Worm (Caenorhabditis elegans) whole organism, L4 larva: ENCODE measurements around the gene nfyc-1.

Experiments used
- D1046.2 ChIP-seq: fragments of 200-800 bp; sonication (Bioruptor generic); IDR thresholded peaks from 2 replicates; pipeline ENCODE4 v1.3.6; 2022; ENCODE audit warnings: missing genetic modification characterization, missing compliant biosample characterization
- T20F7.1 ChIP-seq: fragments of 200-800 bp; sonication (Bioruptor generic); optimal IDR thresholded peaks from 2 replicates; lab custom pipeline; 2018; ENCODE audit warnings: mild to moderate bottlenecking, missing genetic modification characterization, missing compliant biosample characterization
- Y5F2A.4 ChIP-seq: fragments of 200-800 bp; sonication (Bioruptor generic); optimal IDR thresholded peaks from 2 replicates; lab custom pipeline; 2018; ENCODE audit warnings: mild to moderate bottlenecking, missing genetic modification characterization, missing compliant biosample characterization
- Y75B8A.6 ChIP-seq: fragments of 200-800 bp; sonication (Bioruptor generic); IDR thresholded peaks from 2 replicates; pipeline ENCODE4 v1.3.6; 2022; ENCODE audit warnings: missing genetic modification reagents, missing genetic modification characterization, missing compliant biosample characterization
- ama-1 ChIP-seq: fragments of 150-350 bp; optimal IDR thresholded peaks from 2 replicates; lab custom pipeline; 2014; ENCODE audit warnings: inconsistent platforms, mixed read lengths
- ceh-28 ChIP-seq: fragments of 150-350 bp; optimal IDR thresholded peaks from 2 replicates; lab custom pipeline; 2014; ENCODE audit warnings: missing biosample characterization, missing genetic modification reagents, missing genetic modification characterization
- ces-1 ChIP-seq: fragments of 150-350 bp; sonication (generic microtip); optimal IDR thresholded peaks from 4 replicates; lab custom pipeline; 2014; ENCODE audit warnings: missing biosample characterization, missing genetic modification reagents, missing genetic modification characterization
- daf-12 ChIP-seq: fragments of 150-350 bp; optimal IDR thresholded peaks from 2 replicates; lab custom pipeline; 2014; ENCODE audit warnings: missing biosample characterization, missing genetic modification reagents, missing genetic modification characterization
- daf-19 ChIP-seq: fragments of 200-800 bp; sonication (Bioruptor generic); conservative IDR thresholded peaks from 2 replicates; pipeline ENCODE4 v1.3.6; 2022; ENCODE audit warnings: missing genetic modification characterization, missing compliant biosample characterization
- dmd-6 ChIP-seq: fragments of 200-800 bp; sonication (Bioruptor generic); IDR thresholded peaks from 2 replicates; pipeline ENCODE4 v1.3.6; 2022; ENCODE audit warnings: missing genetic modification reagents, missing genetic modification characterization, missing compliant biosample characterization
- dmd-8 ChIP-seq: fragments of 200-800 bp; sonication (Bioruptor generic); IDR thresholded peaks from 2 replicates; pipeline ENCODE4 v1.3.6; 2022; ENCODE audit warnings: missing genetic modification characterization, missing compliant biosample characterization
- dve-1 ChIP-seq: sonication (generic microtip); optimal IDR thresholded peaks from 2 replicates; lab custom pipeline; 2017; ENCODE audit warnings: antibody characterized with exemption, mild to moderate bottlenecking, missing genetic modification characterization, missing compliant biosample characterization; ENCODE audit not compliant: insufficient read depth
- hlh-11 ChIP-seq: fragments of 200-800 bp; sonication (Bioruptor generic); optimal IDR thresholded peaks from 2 replicates; lab custom pipeline; 2018; ENCODE audit warnings: mild to moderate bottlenecking, missing genetic modification characterization, missing compliant biosample characterization
- hlh-30 ChIP-seq: sonication (generic microtip); optimal IDR thresholded peaks from 2 replicates; lab custom pipeline; 2017; ENCODE audit warnings: antibody characterized with exemption, mild to moderate bottlenecking, missing genetic modification characterization, missing compliant biosample characterization; ENCODE audit not compliant: insufficient read depth
- lim-7 ChIP-seq: fragments of 200-800 bp; sonication (Bioruptor generic); IDR thresholded peaks from 2 replicates; pipeline ENCODE4 v1.3.6; 2022; ENCODE audit warnings: missing genetic modification characterization, missing compliant biosample characterization
- lin-15B ChIP-seq: fragments of 150-350 bp; sonication (generic microtip); optimal IDR thresholded peaks from 3 replicates; lab custom pipeline; 2014; ENCODE audit warnings: missing biosample characterization, missing genetic modification characterization
- lin-29 ChIP-seq: fragments of 200-800 bp; sonication (Bioruptor generic); IDR thresholded peaks from 2 replicates; pipeline ENCODE4 v1.3.6; 2022; ENCODE audit warnings: missing genetic modification reagents, missing genetic modification characterization, missing compliant biosample characterization
- lin-38 ChIP-seq: fragments of 200-800 bp; sonication (Bioruptor generic); IDR thresholded peaks from 2 replicates; pipeline ENCODE4 v1.3.6; 2022; ENCODE audit warnings: missing genetic modification reagents, missing genetic modification characterization, missing compliant biosample characterization
- madf-5 ChIP-seq, 2 experiments: fragments of 200-800 bp; sonication (Bioruptor generic); IDR thresholded peaks; 2 replicates each; pipeline ENCODE4 v1.3.6; 2022; ENCODE audit warnings: missing compliant biosample characterization in 2 of 2, missing genetic modification characterization in 2 of 2
- mdt-29 ChIP-seq: fragments of 200-800 bp; sonication (Bioruptor generic); IDR thresholded peaks from 2 replicates; pipeline ENCODE4 v1.3.6; 2022; ENCODE audit warnings: missing genetic modification reagents, missing genetic modification characterization, missing compliant biosample characterization
- mes-2 ChIP-seq: sonication (generic microtip); optimal IDR thresholded peaks from 2 replicates; lab custom pipeline; 2016; ENCODE audit warnings: missing genotype, mild to moderate bottlenecking, missing genetic modification characterization, missing compliant biosample characterization; ENCODE audit not compliant: poor library complexity, severe bottlenecking
- mxl-2 ChIP-seq: fragments of 200-800 bp; sonication (Bioruptor generic); conservative IDR thresholded peaks from 2 replicates; pipeline ENCODE4 v1.3.6; 2022; ENCODE audit warnings: missing genetic modification reagents, missing genetic modification characterization, missing compliant biosample characterization
- mxl-3 ChIP-seq: fragments of 200-800 bp; sonication (Bioruptor generic); optimal IDR thresholded peaks from 2 replicates; lab custom pipeline; 2018; ENCODE audit warnings: mild to moderate bottlenecking, missing genetic modification characterization, missing compliant biosample characterization
- nhr-10 ChIP-seq: fragments of 150-350 bp; optimal IDR thresholded peaks from 2 replicates; lab custom pipeline; 2014; ENCODE audit warnings: missing biosample characterization, missing genetic modification characterization
- nhr-111 ChIP-seq: fragments of 200-800 bp; sonication (Bioruptor generic); optimal IDR thresholded peaks from 2 replicates; lab custom pipeline; 2018; ENCODE audit warnings: mild to moderate bottlenecking, missing genetic modification characterization, missing compliant biosample characterization
- nhr-28 ChIP-seq: fragments of 150-350 bp; optimal IDR thresholded peaks from 2 replicates; lab custom pipeline; 2014; ENCODE audit warnings: missing biosample characterization, missing genetic modification characterization
- nhr-6 ChIP-seq: fragments of 150-350 bp; optimal IDR thresholded peaks from 2 replicates; lab custom pipeline; 2014; ENCODE audit warnings: missing biosample characterization, missing genetic modification characterization
- nhr-77 ChIP-seq: fragments of 150-350 bp; optimal IDR thresholded peaks from 2 replicates; lab custom pipeline; 2014; ENCODE audit warnings: missing biosample characterization, missing genetic modification characterization
- pqm-1 ChIP-seq: sonication (generic microtip); optimal IDR thresholded peaks from 2 replicates; lab custom pipeline; 2017; ENCODE audit warnings: missing biosample characterization, missing genetic modification characterization
- rbr-2 ChIP-seq: sonication (generic microtip); optimal IDR thresholded peaks from 2 replicates; lab custom pipeline; 2016; ENCODE audit warnings: missing genotype, missing genetic modification characterization, missing compliant biosample characterization
- snpc-1.2 ChIP-seq: fragments of 200-800 bp; sonication (Bioruptor generic); IDR thresholded peaks from 2 replicates; pipeline ENCODE4 v1.3.6; 2022; ENCODE audit warnings: missing genetic modification reagents, missing genetic modification characterization, missing compliant biosample characterization
- tag-97 ChIP-seq: fragments of 200-800 bp; sonication (Bioruptor generic); IDR thresholded peaks from 2 replicates; pipeline ENCODE4 v1.3.6; 2022; ENCODE audit warnings: missing genetic modification characterization, missing compliant biosample characterization
- tra-1 ChIP-seq: fragments of 200-800 bp; sonication (Bioruptor generic); IDR thresholded peaks from 2 replicates; pipeline ENCODE4 v1.3.6; 2022; ENCODE audit warnings: missing genetic modification reagents, missing genetic modification characterization, missing compliant biosample characterization
- unc-39 ChIP-seq: sonication (generic microtip); optimal IDR thresholded peaks from 2 replicates; lab custom pipeline; 2017; ENCODE audit warnings: missing biosample characterization, missing genetic modification characterization
- zip-11 ChIP-seq: fragments of 200-800 bp; sonication (Bioruptor generic); IDR thresholded peaks from 2 replicates; pipeline ENCODE4 v1.3.6; 2022; ENCODE audit warnings: missing genetic modification characterization, missing compliant biosample characterization
- ztf-11 ChIP-seq: fragments of 150-350 bp; optimal IDR thresholded peaks from 2 replicates; lab custom pipeline; 2014; ENCODE audit warnings: missing biosample characterization, missing genetic modification characterization

The nfyc-1 gene

ce11 chrII:46116-46515, 2.4 kb downstream of the nfyc-1 start, which contains the start of gene rpt-4:
TSS of gene rpt-4 (minus strand) at chrII:46216.
- TF ChIP-seq nhr-111 (GFP tag; lab: Kevin White, UChicago) (no peak), unc-39 (no peak), zip-11 (no peak), snpc-1.2 (GFP tag; lab: Robert Waterston, UW) (no peak), nhr-10 (tag; lab: Kevin White, UChicago) (no peak), lin-29 (GFP tag; lab: Robert Waterston, UW) (no peak), tra-1 (GFP tag; lab: Robert Waterston, UW) (no peak), daf-19 (GFP tag; lab: Robert Waterston, UW) (no peak), mxl-2 (no peak), mdt-29 (GFP tag; lab: Robert Waterston, UW) (no peak), Y75B8A.6 (no peak), lim-7 (GFP tag; lab: Robert Waterston, UW) (no peak), rbr-2 (tag; lab: Kevin White, UChicago) (no peak), ama-1 (lab: Kevin White, UChicago) (no peak), nhr-6 (tag; lab: Kevin White, UChicago) (no peak), lin-15B (tag; lab: Kevin White, UChicago) (no peak), daf-12 (tag; lab: Kevin White, UChicago) (no peak), ztf-11 (tag; lab: Kevin White, UChicago) (no peak), hlh-11 (tag; lab: Kevin White, UChicago) (no peak), ces-1 (GFP tag; lab: Kevin White, UChicago) (no peak)

- no peak for TF ChIP-seq ama-1 (lab: Kevin White, UChicago)
Measured at ce11 chrII:47280-47679, 3.6 kb downstream of the nfyc-1 start, which contains the start of gene C23H3.5. TSS of gene C23H3.5 (plus strand) at chrII:47580.

- TF ChIP-seq lim-7 (GFP tag; lab: Robert Waterston, UW) (no peak), ceh-28 (tag; lab: Kevin White, UChicago) (no peak), hlh-11 (tag; lab: Kevin White, UChicago) (peak; percentile 53), Y5F2A.4 (GFP tag; lab: Kevin White, UChicago) (no peak), daf-12 (tag; lab: Kevin White, UChicago) (no peak), tag-97 (GFP tag; lab: Robert Waterston, UW) (no peak), nhr-77 (peak; percentile 53), madf-5 (GFP tag; IDR thresholded peaks at IDR 0.05; lab: Robert Waterston, UW) (0 out of 4 replicates have a peak, but pooled peaks of 1 of the 2 experiments have one; percentile 46), mes-2 (tag; lab: Kevin White, UChicago) (peak; percentile 1), T20F7.1 (GFP tag; lab: Kevin White, UChicago) (peak; percentile 6), pqm-1 (peak; percentile 42), dve-1 (peak; percentile 45), lin-38 (GFP tag; lab: Robert Waterston, UW) (no peak), mxl-3 (GFP tag; lab: Kevin White, UChicago) (no peak), dmd-6 (GFP tag; lab: Robert Waterston, UW) (peak; percentile 25; the same call in 1 of the 2 replicates), nhr-28 (tag; lab: Kevin White, UChicago) (peak; percentile 76)
Measured at ce11 chrII:50862-51261, 7.2 kb downstream of the nfyc-1 start.

ce11 chrII:51352-51751, 7.6 kb downstream of the nfyc-1 start, which contains the start of gene sptl-1:
TSS of gene sptl-1 (plus strand) at chrII:51652.
- TF ChIP-seq mes-2 (tag; lab: Kevin White, UChicago) = peak; percentile 7
- no peak for TF ChIP-seq dmd-8 (GFP tag; lab: Robert Waterston, UW)

- TF ChIP-seq hlh-30 = peak; percentile 33
- TF ChIP-seq D1046.2 (GFP tag; lab: Robert Waterston, UW) = no peak
Measured at ce11 chrII:55204-55603, 11.5 kb downstream of the nfyc-1 start, which contains the start of gene tre-5. TSS of gene tre-5 (minus strand) at chrII:55304.
